Fruit fly (Drosophila melanogaster): Measurements from ENCODE around the gene CG31683.

CG31683 gene

DNA sequence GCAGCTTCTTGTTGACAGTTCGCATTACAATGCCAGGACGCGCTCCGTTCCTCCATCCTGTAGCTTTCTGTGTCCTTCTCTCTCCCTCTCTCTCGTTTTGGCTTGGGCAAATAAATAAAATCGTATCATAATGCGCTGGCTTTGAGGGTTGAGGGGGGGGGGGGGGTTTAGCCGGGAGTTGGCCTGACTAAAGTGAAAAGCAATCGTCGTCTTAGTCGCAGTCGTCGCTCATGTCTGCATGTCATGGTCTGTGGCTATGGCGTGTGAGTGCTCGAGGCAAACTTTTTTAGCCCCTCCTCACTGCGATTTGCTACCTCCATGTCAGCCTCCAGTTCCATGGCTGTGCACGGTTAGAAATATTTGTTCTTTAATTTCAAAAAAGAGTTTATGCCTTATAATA is 15.0 kb downstream of the CG31683 start:
- peak; percentile 92 for TF ChIP-seq Dfd (GFP tag; optimal IDR thresholded peaks at IDR 0.05)
- TF ChIP-seq CrebA (GFP tag; optimal IDR thresholded peaks at IDR 0.05; ENCODE audit: borderline replicate concordance): no peak

DNA sequence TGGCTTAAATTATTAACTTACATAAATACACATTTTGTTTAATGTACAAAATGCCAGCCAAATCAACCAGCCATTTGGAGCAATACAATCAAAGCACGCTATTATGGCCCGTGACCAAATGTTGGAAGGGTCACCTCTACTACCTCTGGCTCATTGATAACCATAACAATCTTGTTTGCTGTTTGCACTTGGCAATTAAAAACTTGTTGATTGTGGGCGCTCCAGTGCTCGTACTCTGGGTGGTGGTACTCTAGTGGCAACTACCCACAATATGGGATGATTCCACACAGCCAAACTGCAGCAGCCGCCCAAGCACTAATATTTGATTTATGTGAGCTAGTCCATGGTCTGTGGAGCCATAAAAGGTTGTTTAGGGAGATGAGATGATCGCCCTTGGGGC is 18.6 kb downstream of the CG31683 start:
- no peak for TF ChIP-seq Dif (GFP tag; optimal IDR thresholded peaks at IDR 0.05; ENCODE audit: partially characterized antibody)
- no peak for TF ChIP-seq sv (GFP tag; optimal IDR thresholded peaks at IDR 0.05)
- TF ChIP-seq Hr78 (GFP tag; optimal IDR thresholded peaks at IDR 0.05): no peak
- no peak for TF ChIP-seq Dfd (GFP tag; optimal IDR thresholded peaks at IDR 0.05)
- TF ChIP-seq Mio (GFP tag; optimal IDR thresholded peaks at IDR 0.05): no peak
- TF ChIP-seq brk (GFP tag; optimal IDR thresholded peaks at IDR 0.05): no peak
- no peak for TF ChIP-seq psq (GFP tag; optimal IDR thresholded peaks at IDR 0.05)
- TF ChIP-seq GATAd (GFP tag; optimal IDR thresholded peaks at IDR 0.05): no peak
- TF ChIP-seq pan (optimal IDR thresholded peaks at IDR 0.05): no peak
- TF ChIP-seq lola (GFP tag; optimal IDR thresholded peaks at IDR 0.05): no peak
- no peak for TF ChIP-seq usp (GFP tag; optimal IDR thresholded peaks at IDR 0.05)
- no peak for TF ChIP-seq ey (GFP tag; optimal IDR thresholded peaks at IDR 0.05)

DNA sequence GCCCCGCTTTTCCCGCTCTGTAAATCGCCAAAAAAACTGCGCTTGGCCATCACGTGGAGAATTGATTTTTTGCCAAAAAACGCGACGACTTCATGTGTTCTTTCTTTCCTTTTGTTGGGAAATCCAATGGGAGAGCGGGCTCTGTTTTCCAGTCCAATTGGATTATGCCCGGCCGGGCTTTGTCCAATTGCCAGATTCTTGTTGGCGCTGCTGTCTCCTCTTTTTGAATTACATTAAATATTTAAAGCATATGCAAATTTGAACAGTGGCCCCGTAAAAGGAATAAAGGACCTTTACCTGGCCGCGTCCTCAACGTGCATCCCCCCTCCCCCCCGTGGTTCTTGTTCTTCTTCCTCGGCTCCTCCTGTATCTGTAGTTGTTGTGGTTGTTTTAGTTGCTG is 20.3 kb downstream of the CG31683 start:
- TF ChIP-seq h (GFP tag; optimal IDR thresholded peaks at IDR 0.05): no peak
- no peak for TF ChIP-seq Mio (GFP tag; optimal IDR thresholded peaks at IDR 0.05)
- TF ChIP-seq Jra (GFP tag; optimal IDR thresholded peaks at IDR 0.05): no peak

DNA sequence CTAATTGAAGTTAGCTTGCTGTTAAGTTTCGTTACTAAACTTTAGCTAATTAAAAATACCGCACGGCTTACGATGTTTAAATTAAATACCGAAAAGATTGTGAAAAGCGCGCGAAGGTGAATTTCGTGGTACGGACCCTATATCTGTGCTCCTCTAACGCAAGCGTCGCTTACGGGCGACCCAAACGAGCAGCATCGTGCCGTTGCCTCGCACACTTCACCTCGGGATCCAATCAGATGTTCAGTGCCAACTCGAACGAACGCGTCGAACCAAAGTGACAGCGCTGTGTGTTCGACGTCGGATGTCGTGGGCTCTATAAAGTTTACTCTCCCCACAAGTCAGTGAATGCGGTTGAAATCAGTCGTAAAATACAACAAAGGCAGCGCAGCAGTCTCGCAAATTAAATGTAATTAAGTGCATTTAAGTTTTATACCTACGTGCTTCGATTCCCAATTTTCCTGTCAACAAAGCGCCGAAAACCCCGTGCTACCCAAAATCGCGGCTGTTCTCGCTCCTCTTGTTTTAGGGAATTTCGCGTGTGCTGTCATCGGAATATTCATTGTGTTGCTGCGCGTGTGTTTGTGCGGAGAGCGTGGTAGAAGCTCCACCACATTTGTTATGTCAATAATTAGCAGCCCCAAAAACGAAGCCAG is 20.9 kb downstream of the CG31683 start:
- TF ChIP-seq Vsx2 (GFP tag; optimal IDR thresholded peaks at IDR 0.05; ENCODE audit: partially characterized antibody): peak; percentile 34
- TF ChIP-seq Myc (optimal IDR thresholded peaks at IDR 0.05): peak; percentile 64
- peak; percentile 36 for TF ChIP-seq Rel (GFP tag; optimal IDR thresholded peaks at IDR 0.05)
- TF ChIP-seq Rel (tag; optimal IDR thresholded peaks at IDR 0.05): peak; percentile 61
- TF ChIP-seq Dfd (GFP tag; optimal IDR thresholded peaks at IDR 0.05): no peak
- TF ChIP-seq Hr83 (GFP tag; optimal IDR thresholded peaks at IDR 0.05; ENCODE audit: poor library complexity, severe bottlenecking): peak; percentile 26
- TF ChIP-seq OdsH (GFP tag; optimal IDR thresholded peaks at IDR 0.05): peak; percentile 51
- TF ChIP-seq rgr (GFP tag; optimal IDR thresholded peaks at IDR 0.05): peak; percentile 48
- peak; percentile 2 for TF ChIP-seq br (GFP tag; optimal IDR thresholded peaks at IDR 0.05)
- no peak for TF ChIP-seq GATAd (GFP tag; optimal IDR thresholded peaks at IDR 0.05)
- no peak for TF ChIP-seq woc (GFP tag; optimal IDR thresholded peaks at IDR 0.05)
- no peak for TF ChIP-seq N (GFP tag; optimal IDR thresholded peaks at IDR 0.05)
- TF ChIP-seq sage (GFP tag; optimal IDR thresholded peaks at IDR 0.05): no peak
- peak; percentile 44 for TF ChIP-seq h (GFP tag; optimal IDR thresholded peaks at IDR 0.05)
- no peak for TF ChIP-seq foxo (GFP tag; optimal IDR thresholded peaks at IDR 0.05)
- TF ChIP-seq psq (GFP tag; optimal IDR thresholded peaks at IDR 0.05): peak; percentile 39
- peak; percentile 16 for TF ChIP-seq Sp1 (GFP tag; optimal IDR thresholded peaks at IDR 0.05)

DNA sequence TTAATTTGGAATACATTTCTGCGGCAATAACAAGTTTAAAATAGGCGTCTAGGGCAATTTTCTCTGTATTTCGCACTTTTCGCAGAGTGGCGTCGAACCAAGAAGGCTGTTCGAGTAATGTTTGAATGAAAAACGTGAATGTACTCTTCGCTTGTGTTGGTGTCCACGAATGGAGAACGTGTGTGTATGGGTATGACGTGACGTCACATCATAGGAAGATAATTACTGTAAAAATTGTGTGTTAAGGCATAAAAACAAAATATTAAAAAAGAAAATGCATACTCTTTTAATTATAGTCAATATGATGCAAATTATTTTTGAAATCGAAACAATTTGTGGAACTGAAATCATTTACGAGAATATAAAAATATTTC is 21.4 kb downstream of the CG31683 start:
- no peak for TF ChIP-seq CG9705 (GFP tag; optimal IDR thresholded peaks at IDR 0.05)
- no peak for TF ChIP-seq Vsx2 (GFP tag; optimal IDR thresholded peaks at IDR 0.05; ENCODE audit: partially characterized antibody)
- TF ChIP-seq lola (GFP tag; optimal IDR thresholded peaks at IDR 0.05): no peak
- no peak for TF ChIP-seq pan (optimal IDR thresholded peaks at IDR 0.05)
- no peak for TF ChIP-seq Hr78 (GFP tag; optimal IDR thresholded peaks at IDR 0.05)
- no peak for TF ChIP-seq Dif (GFP tag; optimal IDR thresholded peaks at IDR 0.05; ENCODE audit: partially characterized antibody)
- TF ChIP-seq fru (GFP tag; optimal IDR thresholded peaks at IDR 0.05): no peak
- TF ChIP-seq foxo (GFP tag; optimal IDR thresholded peaks at IDR 0.05): no peak
- TF ChIP-seq Sp1 (GFP tag; optimal IDR thresholded peaks at IDR 0.05): no peak
- no peak for TF ChIP-seq HLH106 (tag; optimal IDR thresholded peaks at IDR 0.05)
- TF ChIP-seq h (GFP tag; optimal IDR thresholded peaks at IDR 0.05): no peak
- TF ChIP-seq dsf (GFP tag; optimal IDR thresholded peaks at IDR 0.05; ENCODE audit: borderline replicate concordance): no peak

All from whole organism, wandering third instar larva.